Fruit fly (Drosophila melanogaster) whole organism, embryonic: ENCODE results near the gene Targ1.
A peak's percentile ranks its signal among the peaks of the same experiment; 100 is the strongest.

Experiments used
- CG10654 ChIP-seq: fragments of 200-800 bp; sonication (Bioruptor generic); optimal IDR thresholded peaks from 2 replicates; lab custom pipeline; 2016; ENCODE audit warnings: missing biosample characterization, missing genetic modification characterization
- CG13296 ChIP-seq: fragments of 200-800 bp; sonication (Bioruptor generic); optimal IDR thresholded peaks from 3 replicates; lab custom pipeline; 2018; ENCODE audit warnings: missing biosample characterization, mild to moderate bottlenecking, missing genetic modification characterization
- CG42726 ChIP-seq: fragments of 200-800 bp; sonication (Bioruptor generic); IDR thresholded peaks from 2 replicates; pipeline ENCODE4 v1.3.6; 2022; ENCODE audit warnings: missing biosample characterization, missing genetic modification characterization; ENCODE audit not compliant: partially characterized antibody
- CG4404 ChIP-seq: fragments of 200-800 bp; sonication (Bioruptor generic); IDR thresholded peaks from 2 replicates; pipeline ENCODE4 v1.3.6; 2022; ENCODE audit warnings: missing biosample characterization, missing genetic modification characterization
- CG6254 ChIP-seq: fragments of 200-800 bp; sonication (Bioruptor generic); optimal IDR thresholded peaks from 3 replicates; lab custom pipeline; 2017; ENCODE audit warnings: mild to moderate bottlenecking, missing biosample characterization, missing genetic modification reagents, missing genetic modification characterization
- CG7987 ChIP-seq: fragments of 200-800 bp; sonication (Bioruptor generic); optimal IDR thresholded peaks from 2 replicates; lab custom pipeline; 2018; ENCODE audit warnings: missing biosample characterization, mild to moderate bottlenecking, missing genetic modification characterization, moderate library complexity
- ash1 ChIP-seq: fragments of 200-800 bp; sonication (Bioruptor generic); optimal IDR thresholded peaks from 2 replicates; lab custom pipeline; 2018; ENCODE audit warnings: missing biosample characterization, mild to moderate bottlenecking, missing genetic modification characterization
- dati ChIP-seq: fragments of 200-800 bp; sonication (Bioruptor generic); IDR thresholded peaks from 2 replicates; pipeline ENCODE4 v1.3.6; 2022; ENCODE audit warnings: missing biosample characterization, missing genetic modification characterization

DNA sequence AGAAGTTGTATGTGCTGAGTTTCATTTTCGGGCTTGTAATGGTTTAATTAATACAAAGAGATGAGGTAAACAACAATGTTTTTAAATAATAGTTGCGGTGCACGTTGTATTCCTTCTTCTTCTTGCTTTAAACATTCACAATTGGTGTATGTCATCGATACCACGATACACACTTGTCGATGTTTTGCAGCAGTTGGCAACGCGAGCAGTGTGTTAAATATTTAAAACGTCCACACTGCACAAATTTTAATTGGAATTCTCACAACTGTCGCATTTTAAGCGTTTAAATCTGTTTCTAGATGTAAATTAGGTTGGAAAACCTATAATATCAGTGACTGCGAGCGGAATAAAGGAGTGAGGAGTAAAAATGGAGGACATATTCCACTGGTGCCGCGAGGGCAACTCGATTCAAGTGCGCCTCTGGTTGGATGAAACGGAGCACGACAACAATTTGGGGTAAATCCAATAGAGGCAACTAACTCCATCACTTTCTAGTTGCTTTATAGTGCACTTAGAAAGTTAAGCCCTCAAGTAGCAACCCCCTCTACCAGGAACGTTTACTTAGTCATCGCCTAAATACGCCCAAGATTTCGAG lies 14.1 kb upstream of the Targ1 start, which contains the start of the genes Trmt112 and Ilk:
- TF ChIP-seq CG10654 (GFP tag; lab: Kevin White, UChicago) (no peak), dati (no peak), CG13296 (GFP tag; lab: Kevin White, UChicago) (no peak), CG42726 (peak; percentile 89), CG6254 (no peak), ash1 (no peak), CG4404 (no peak), CG7987 (GFP tag; lab: Kevin White, UChicago) (peak; percentile 44)
